Worm (Caenorhabditis elegans) whole organism, L3 larva: ENCODE measurements around the gene col-156.

ENCODE experiments used
- R02D3.7 ChIP-seq: fragments of 150-350 bp; optimal IDR thresholded peaks from 2 replicates; lab custom pipeline; 2014; ENCODE audit warnings: missing biosample characterization, missing genetic modification characterization
- ZK546.5 ChIP-seq: sonication (generic microtip); optimal IDR thresholded peaks from 2 replicates; lab custom pipeline; 2017; ENCODE audit warnings: missing biosample characterization, missing genetic modification characterization
- aly-2 ChIP-seq: fragments of 150-350 bp; optimal IDR thresholded peaks from 2 replicates; lab custom pipeline; 2014; ENCODE audit warnings: missing biosample characterization, missing genetic modification characterization
- ama-1 ChIP-seq: fragments of 150-350 bp; optimal IDR thresholded peaks from 2 replicates; lab custom pipeline; 2018
- ceh-16 ChIP-seq: sonication (generic microtip); optimal IDR thresholded peaks from 2 replicates; lab custom pipeline; 2017; ENCODE audit warnings: missing biosample characterization, missing genetic modification characterization
- ceh-28 ChIP-seq: fragments of 150-350 bp; optimal IDR thresholded peaks from 2 replicates; lab custom pipeline; 2014; ENCODE audit warnings: missing biosample characterization, missing genetic modification reagents, missing genetic modification characterization
- ceh-9 ChIP-seq: sonication (generic microtip); optimal IDR thresholded peaks from 2 replicates; lab custom pipeline; 2018; ENCODE audit warnings: missing biosample characterization, missing genetic modification characterization
- daf-12 ChIP-seq: fragments of 150-350 bp; optimal IDR thresholded peaks from 2 replicates; lab custom pipeline; 2014; ENCODE audit warnings: missing biosample characterization, missing genetic modification reagents, missing genetic modification characterization
- egl-27 ChIP-seq: sonication (generic microtip); optimal IDR thresholded peaks from 4 replicates; lab custom pipeline; 2017; ENCODE audit warnings: missing biosample characterization, missing genetic modification reagents, missing genetic modification characterization
- egl-5 ChIP-seq: fragments of 150-350 bp; optimal IDR thresholded peaks from 2 replicates; lab custom pipeline; 2017; ENCODE audit warnings: missing biosample characterization, missing genetic modification reagents, missing genetic modification characterization, inconsistent platforms
- elt-1 ChIP-seq: fragments of 150-350 bp; optimal IDR thresholded peaks from 2 replicates; lab custom pipeline; 2014; ENCODE audit warnings: missing biosample characterization, missing genetic modification characterization
- elt-2 ChIP-seq: sonication (generic microtip); optimal IDR thresholded peaks from 2 replicates; lab custom pipeline; 2016; ENCODE audit warnings: missing genetic modification reagents, mild to moderate bottlenecking, missing genetic modification characterization, missing compliant biosample characterization
- elt-3 ChIP-seq, 3 experiments: fragments of 150-350 bp in 1 of 3; sonication (generic microtip) in 2 of 3; optimal IDR thresholded peaks; 2 replicates in 2 of 3; 4 replicates in 1 of 3; lab custom pipeline; 2014 to 2017; ENCODE audit warnings: missing biosample characterization in 3 of 3, missing genetic modification characterization in 3 of 3
- fkh-10 ChIP-seq: sonication (generic microtip); optimal IDR thresholded peaks from 2 replicates; lab custom pipeline; 2017; ENCODE audit warnings: missing biosample characterization, missing genetic modification reagents, missing genetic modification characterization
- fkh-2 ChIP-seq: fragments of 150-350 bp; optimal IDR thresholded peaks from 2 replicates; lab custom pipeline; 2014; ENCODE audit warnings: missing biosample characterization, missing genetic modification reagents, missing genetic modification characterization
- fos-1 ChIP-seq: fragments of 150-350 bp; optimal IDR thresholded peaks from 2 replicates; lab custom pipeline; 2014; ENCODE audit warnings: missing biosample characterization, missing genetic modification characterization
- jun-1 ChIP-seq: fragments of 150-350 bp; optimal IDR thresholded peaks from 2 replicates; lab custom pipeline; 2014; ENCODE audit warnings: missing biosample characterization, missing genetic modification reagents, missing genetic modification characterization
- lin-39 ChIP-seq: fragments of 150-350 bp; optimal IDR thresholded peaks from 2 replicates; lab custom pipeline; 2018; ENCODE audit warnings: missing biosample characterization, missing genetic modification reagents, missing genetic modification characterization
- lsy-12 ChIP-seq: sonication (generic microtip); optimal IDR thresholded peaks from 2 replicates; lab custom pipeline; 2016; ENCODE audit warnings: mild to moderate bottlenecking, missing genetic modification characterization, missing compliant biosample characterization
- mdl-1 ChIP-seq: fragments of 150-350 bp; optimal IDR thresholded peaks from 2 replicates; lab custom pipeline; 2014; ENCODE audit warnings: missing biosample characterization, missing genetic modification characterization
- mml-1 ChIP-seq: fragments of 150-350 bp; sonication (generic microtip); optimal IDR thresholded peaks from 3 replicates; lab custom pipeline; 2014; ENCODE audit warnings: missing biosample characterization, missing genetic modification characterization
- nfya-1 ChIP-seq: sonication (generic microtip); optimal IDR thresholded peaks from 2 replicates; lab custom pipeline; 2017; ENCODE audit warnings: missing genetic modification characterization, mild to moderate bottlenecking, missing compliant biosample characterization, antibody characterized with exemption, moderate library complexity; ENCODE audit not compliant: insufficient read depth
- nhr-12 ChIP-seq: fragments of 150-350 bp; optimal IDR thresholded peaks from 2 replicates; lab custom pipeline; 2014; ENCODE audit warnings: missing biosample characterization, missing genetic modification characterization
- nhr-237 ChIP-seq: fragments of 150-350 bp; optimal IDR thresholded peaks from 2 replicates; lab custom pipeline; 2014; ENCODE audit warnings: missing biosample characterization, missing genetic modification characterization
- nhr-25 ChIP-seq: sonication (generic microtip); optimal IDR thresholded peaks from 2 replicates; lab custom pipeline; 2017; ENCODE audit warnings: missing biosample characterization, missing genetic modification characterization
- nhr-67 ChIP-seq: fragments of 150-350 bp; optimal IDR thresholded peaks from 2 replicates; lab custom pipeline; 2014; ENCODE audit warnings: missing biosample characterization, missing genetic modification characterization
- nhr-76 ChIP-seq: fragments of 150-350 bp; sonication (generic microtip); optimal IDR thresholded peaks from 5 replicates; lab custom pipeline; 2014; ENCODE audit warnings: missing biosample characterization, missing genetic modification characterization
- pqm-1 ChIP-seq: fragments of 150-350 bp; optimal IDR thresholded peaks from 2 replicates; lab custom pipeline; 2017; ENCODE audit warnings: missing biosample characterization, missing genetic modification characterization, inconsistent platforms
- skn-1 ChIP-seq: fragments of 150-350 bp; optimal IDR thresholded peaks from 2 replicates; lab custom pipeline; 2014; ENCODE audit warnings: missing biosample characterization, missing genetic modification characterization
- tbx-2 ChIP-seq: sonication (generic microtip); optimal IDR thresholded peaks from 2 replicates; lab custom pipeline; 2016; ENCODE audit warnings: mild to moderate bottlenecking, missing genetic modification characterization, missing compliant biosample characterization
- unc-39 ChIP-seq: sonication (generic microtip); optimal IDR thresholded peaks from 4 replicates; lab custom pipeline; 2017; ENCODE audit warnings: missing biosample characterization, missing genetic modification characterization
- zag-1 ChIP-seq: fragments of 150-350 bp; optimal IDR thresholded peaks from 2 replicates; lab custom pipeline; 2014; ENCODE audit warnings: missing biosample characterization, missing genetic modification characterization
- ztf-11 ChIP-seq: fragments of 150-350 bp; optimal IDR thresholded peaks from 2 replicates; lab custom pipeline; 2014; ENCODE audit warnings: missing biosample characterization, missing genetic modification characterization
- ztf-4 ChIP-seq: fragments of 150-350 bp; optimal IDR thresholded peaks from 2 replicates; lab custom pipeline; 2014; ENCODE audit warnings: missing biosample characterization, missing genetic modification characterization

col-156 gene

ce11 chrV:11472209-11472608 is 22.1 kb upstream of the col-156 start, which contains the start of the genes nas-20 and nas-21:
Gene nas-20 (minus strand): TSS chrV:11472309.
Gene nas-21 (plus strand): TSS chrV:11472564.
- no peak for TF ChIP-seq unc-39 (tag; lab: Kevin White, UChicago)

ce11 chrV:11470210-11470713 is 20.1 kb upstream of the col-156 start, which contains the start of gene aat-6:
Gene aat-6 (minus strand): TSS chrV:11470663.
- TF ChIP-seq elt-2 (tag; lab: Kevin White, UChicago) (peak; percentile 97), pqm-1 (peak; percentile 86), lin-39 (tag; lab: Kevin White, UChicago) (no peak), nhr-25 (tag; lab: Kevin White, UChicago) (no peak), nfya-1 (tag; lab: Kevin White, UChicago) (no peak), nhr-67 (no peak), jun-1 (tag; lab: Kevin White, UChicago) (peak; percentile 37), zag-1 (no peak), elt-3 (tag; optimal IDR thresholded peaks at IDR 0.05; lab: Kevin White, UChicago) (no peak), elt-1 (tag; lab: Kevin White, UChicago) (no peak), ceh-28 (no peak), nhr-237 (tag; lab: Kevin White, UChicago) (no peak)

ce11 chrV:11462963-11463453 is 12.9 kb upstream of the col-156 start, which contains the start of gene zipt-16:
Gene zipt-16 (plus strand): TSS chrV:11463013.
- TF ChIP-seq elt-1 (tag; lab: Kevin White, UChicago) (peak; percentile 13), pqm-1 (no peak)

- TF ChIP-seq ceh-28 (no peak), daf-12 (no peak), nfya-1 (tag; lab: Kevin White, UChicago) (no peak), aly-2 (tag; lab: Kevin White, UChicago) (no peak), skn-1 (no peak)
These were observed 9.1 kb upstream of the col-156 start, which contains the start of gene T11F9.1 for ce11 chrV:11459255-11459654. Gene T11F9.1 (plus strand): TSS chrV:11459555.

ce11 chrV:11454917-11455316 is 4.8 kb upstream of the col-156 start:
- TF ChIP-seq ceh-9 (tag; lab: Kevin White, UChicago) (no peak), nhr-67 (no peak), ztf-4 (tag; lab: Kevin White, UChicago) (no peak), R02D3.7 (tag; lab: Kevin White, UChicago) (no peak), jun-1 (tag; lab: Kevin White, UChicago) (no peak), elt-3 (tag; optimal IDR thresholded peaks at IDR 0.05; lab: Kevin White, UChicago) (no peak)

- TF ChIP-seq ama-1 (no peak), ceh-9 (tag; lab: Kevin White, UChicago) (no peak), egl-27 (tag; lab: Kevin White, UChicago) (no peak), mdl-1 (tag; lab: Kevin White, UChicago) (no peak), fkh-10 (GFP tag; lab: Kevin White, UChicago) (no peak), ZK546.5 (tag; lab: Kevin White, UChicago) (no peak), ztf-11 (tag; lab: Kevin White, UChicago) (no peak), fos-1 (tag; lab: Kevin White, UChicago) (no peak), ceh-16 (tag; lab: Kevin White, UChicago) (no peak), tbx-2 (no peak), elt-3 (tag; optimal IDR thresholded peaks at IDR 0.05; lab: Kevin White, UChicago) (no peak), egl-5 (tag; lab: Kevin White, UChicago) (no peak), nhr-237 (tag; lab: Kevin White, UChicago) (no peak), fkh-2 (tag; lab: Kevin White, UChicago) (no peak), nhr-12 (tag; lab: Kevin White, UChicago) (no peak), nhr-76 (tag; lab: Kevin White, UChicago) (no peak), nhr-25 (tag; lab: Kevin White, UChicago) (no peak), mml-1 (tag; lab: Kevin White, UChicago) (no peak), pqm-1 (no peak), lsy-12 (tag; lab: Kevin White, UChicago) (no peak)
These were observed 753 bp downstream of the col-156 start for ce11 chrV:11449404-11449803.
